Worm (Caenorhabditis elegans): ENCODE results near the gene F31F7.1.

DNA sequence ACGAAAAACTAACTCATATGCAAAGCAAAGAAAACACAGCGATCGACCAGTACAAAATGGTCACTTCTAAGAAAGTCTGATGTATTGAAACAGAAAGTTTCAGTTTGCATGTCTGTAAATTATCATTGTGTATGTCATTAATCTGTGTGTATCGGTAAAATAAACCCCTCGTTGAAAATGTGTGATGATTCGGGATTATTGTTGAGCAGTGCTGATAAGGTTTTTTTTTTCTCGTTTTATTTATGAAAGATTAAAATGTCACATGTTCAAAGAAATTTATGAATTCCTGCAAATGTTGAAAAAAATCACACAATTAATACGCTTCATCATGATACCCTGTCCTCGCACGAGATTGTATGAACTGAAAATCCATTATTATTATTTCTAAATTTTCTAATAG is 3.8 kb downstream of the F31F7.1 start:
- TF ChIP-seq repo-1 (tag; optimal IDR thresholded peaks at IDR 0.05) (no peak), rpc-1 (optimal IDR thresholded peaks at IDR 0.05) (no peak), rpc-1 (tag; optimal IDR thresholded peaks at IDR 0.05) (no peak), ccch-3 (GFP tag; optimal IDR thresholded peaks at IDR 0.05) (no peak), ceh-79 (tag; optimal IDR thresholded peaks at IDR 0.05) (no peak), F49E8.2 (tag; optimal IDR thresholded peaks at IDR 0.05; ENCODE audit: insufficient read depth) (no peak), rcor-1 (GFP tag; IDR thresholded peaks at IDR 0.05) (no peak), tbx-9 (tag; optimal IDR thresholded peaks at IDR 0.05; ENCODE audit: borderline replicate concordance) (no peak), zim-3 (tag; optimal IDR thresholded peaks at IDR 0.05) (no peak), snpc-1.1 (tag; optimal IDR thresholded peaks at IDR 0.05; ENCODE audit: insufficient read depth) (no peak), B0035.1 (tag; optimal IDR thresholded peaks at IDR 0.05) (no peak), ztf-25 (GFP tag; IDR thresholded peaks at IDR 0.05) (no peak), lin-54 (GFP tag; optimal IDR thresholded peaks at IDR 0.05) (no peak), bed-2 (GFP tag; IDR thresholded peaks at IDR 0.05) (no peak), unc-130 (GFP tag; optimal IDR thresholded peaks at IDR 0.05) (no peak)

All from whole organism, young adult.